Worm (Caenorhabditis elegans): Measurements from ENCODE around the gene F25D1.5.

- TF ChIP-seq elt-4 (tag; optimal IDR thresholded peaks at IDR 0.05), result no peak
- no peak for TF ChIP-seq mec-3 (tag; optimal IDR thresholded peaks at IDR 0.05; ENCODE audit: borderline replicate concordance)
- TF ChIP-seq dve-1 (tag; optimal IDR thresholded peaks at IDR 0.05), result no peak
- TF ChIP-seq nfya-1 (tag; optimal IDR thresholded peaks at IDR 0.05), result no peak
- no peak for TF ChIP-seq ref-2 (tag; optimal IDR thresholded peaks at IDR 0.05)
- no peak for TF ChIP-seq ets-4 (tag; optimal IDR thresholded peaks at IDR 0.05)
- no peak for TF ChIP-seq rnt-1 (tag; optimal IDR thresholded peaks at IDR 0.05)
- no peak for TF ChIP-seq hlh-6 (tag; optimal IDR thresholded peaks at IDR 0.05)
- TF ChIP-seq gmeb-2 (tag; optimal IDR thresholded peaks at IDR 0.05), result no peak
- TF ChIP-seq Y22D7AL.16 (tag; optimal IDR thresholded peaks at IDR 0.05), result no peak
Measured at ce11 chrV:10562817-10563216, 16.2 kb upstream of the F25D1.5 start.
